Worm (Caenorhabditis elegans) whole organism, L3 larva: Measurements from ENCODE around the gene T04C9.3.

ENCODE experiments used
- ama-1 ChIP-seq: fragments of 150-350 bp; optimal IDR thresholded peaks from 2 replicates; lab custom pipeline; 2018
- fkh-10 ChIP-seq: sonication (generic microtip); optimal IDR thresholded peaks from 2 replicates; lab custom pipeline; 2017; ENCODE audit warnings: missing biosample characterization, missing genetic modification reagents, missing genetic modification characterization
- nhr-11 ChIP-seq: fragments of 150-350 bp; optimal IDR thresholded peaks from 2 replicates; lab custom pipeline; 2014; ENCODE audit warnings: missing biosample characterization, missing genetic modification characterization
- nhr-28 ChIP-seq: fragments of 150-350 bp; optimal IDR thresholded peaks from 2 replicates; lab custom pipeline; 2014; ENCODE audit warnings: missing biosample characterization, missing genetic modification characterization
- nhr-76 ChIP-seq: fragments of 150-350 bp; sonication (generic microtip); optimal IDR thresholded peaks from 5 replicates; lab custom pipeline; 2014; ENCODE audit warnings: missing biosample characterization, missing genetic modification characterization
- nhr-77 ChIP-seq: fragments of 150-350 bp; optimal IDR thresholded peaks from 2 replicates; lab custom pipeline; 2014; ENCODE audit warnings: missing biosample characterization, missing genetic modification characterization
- skn-1 ChIP-seq: fragments of 150-350 bp; optimal IDR thresholded peaks from 2 replicates; lab custom pipeline; 2014; ENCODE audit warnings: missing biosample characterization, missing genetic modification characterization
- tbx-2 ChIP-seq: sonication (generic microtip); optimal IDR thresholded peaks from 2 replicates; lab custom pipeline; 2016; ENCODE audit warnings: mild to moderate bottlenecking, missing genetic modification characterization, missing compliant biosample characterization

DNA sequence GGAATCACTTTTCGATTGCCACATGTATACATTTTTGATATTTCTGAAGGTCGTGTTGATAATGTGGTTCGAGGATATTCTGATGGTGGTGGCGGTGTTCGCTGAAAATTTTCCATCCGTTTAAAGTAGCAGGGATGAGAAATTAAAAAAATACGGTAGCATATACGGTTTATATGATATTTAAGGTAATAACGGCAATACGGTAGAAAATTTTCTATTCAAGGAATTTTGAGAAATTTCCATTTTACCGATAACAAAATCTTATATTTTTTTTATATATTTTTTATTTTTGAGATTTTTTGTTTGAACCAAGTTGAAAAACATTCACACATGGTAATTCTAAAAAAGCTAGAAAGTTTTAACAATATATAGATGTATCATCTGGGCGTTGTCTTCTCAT is 45.0 kb downstream of the T04C9.3 start, which contains the start of gene ZK328.6:
- TF ChIP-seq ama-1 (lab: Kevin White, UChicago) (no peak), skn-1 (tag; lab: Kevin White, UChicago) (no peak), nhr-28 (tag; lab: Kevin White, UChicago) (no peak), nhr-11 (tag; lab: Kevin White, UChicago) (no peak), nhr-77 (tag; lab: Kevin White, UChicago) (no peak), fkh-10 (no peak), tbx-2 (tag; lab: Kevin White, UChicago) (no peak), nhr-76 (tag; lab: Kevin White, UChicago) (no peak)
